Worm (Caenorhabditis elegans): ENCODE results near the gene psf-1.

The psf-1 gene

ce11 chrII:9974967-9975366 lies 6.5 kb downstream of the psf-1 start, which contains the start of gene aakg-5:
aakg-5 (minus strand) TSS chrII:9975125.
- no peak for TF ChIP-seq F10B5.3 (tag; optimal IDR thresholded peaks at IDR 0.05)
- TF ChIP-seq ceh-28 (tag; optimal IDR thresholded peaks at IDR 0.05) = no peak
- no peak for TF ChIP-seq ceh-82 (tag; optimal IDR thresholded peaks at IDR 0.05)
- TF ChIP-seq mdl-1 (tag; optimal IDR thresholded peaks at IDR 0.05) = peak; percentile 5 to 79
- 0 out of 2 replicates have a peak, but pooled peaks have one; percentile 28 for TF ChIP-seq nhr-41 (GFP tag; IDR thresholded peaks at IDR 0.05)
- no peak for TF ChIP-seq fkh-10 (GFP tag; optimal IDR thresholded peaks at IDR 0.05)
- TF ChIP-seq sdz-12 (GFP tag; optimal IDR thresholded peaks at IDR 0.05) = no peak
- peak; percentile 22 to 63 for TF ChIP-seq daf-16 (GFP tag; optimal IDR thresholded peaks at IDR 0.05)
- TF ChIP-seq daf-16 (tag; optimal IDR thresholded peaks at IDR 0.05) = peak; percentile 87
- TF ChIP-seq php-3 (GFP tag; IDR thresholded peaks at IDR 0.05) = peak; percentile 84
- peak; percentile 29 for TF ChIP-seq nhr-77 (tag; optimal IDR thresholded peaks at IDR 0.05)
- no peak for TF ChIP-seq madf-9 (GFP tag; conservative IDR thresholded peaks at IDR 0.05)
- TF ChIP-seq ceh-32 (tag; optimal IDR thresholded peaks at IDR 0.05; ENCODE audit: poor library complexity) = no peak
- TF ChIP-seq duxl-1 (tag; optimal IDR thresholded peaks at IDR 0.05; ENCODE audit: poor library complexity) = no peak
- no peak for TF ChIP-seq ceh-62 (tag; optimal IDR thresholded peaks at IDR 0.05)
- TF ChIP-seq Y5F2A.4 (GFP tag; optimal IDR thresholded peaks at IDR 0.05) = no peak
- TF ChIP-seq mes-2 (tag; optimal IDR thresholded peaks at IDR 0.05; ENCODE audit: poor library complexity, severe bottlenecking) = peak; percentile 77
- TF ChIP-seq nhr-28 (tag; optimal IDR thresholded peaks at IDR 0.05) = peak; percentile 86
- TF ChIP-seq nhr-6 (tag; optimal IDR thresholded peaks at IDR 0.05) = peak; percentile 80
- peak; percentile 73 for TF ChIP-seq mep-1 (tag; optimal IDR thresholded peaks at IDR 0.05)
- TF ChIP-seq mxl-3 (GFP tag; optimal IDR thresholded peaks at IDR 0.05) = peak; percentile 55
- no peak for TF ChIP-seq zip-2 (tag; optimal IDR thresholded peaks at IDR 0.05)
- no peak for TF ChIP-seq tag-97 (GFP tag; IDR thresholded peaks at IDR 0.05)
- peak; percentile 70 for TF ChIP-seq rbr-2 (tag; optimal IDR thresholded peaks at IDR 0.05)
- no peak for TF ChIP-seq nhr-42 (GFP tag; IDR thresholded peaks at IDR 0.05)
- TF ChIP-seq Y105C5A.15 (GFP tag; IDR thresholded peaks at IDR 0.05) = no peak
- TF ChIP-seq zag-1 (tag; optimal IDR thresholded peaks at IDR 0.05) = no peak
- no peak for TF ChIP-seq mdt-29 (GFP tag; IDR thresholded peaks at IDR 0.05)
- peak; percentile 80 for TF ChIP-seq hmg-1.1 (GFP tag; IDR thresholded peaks at IDR 0.05)
- TF ChIP-seq dpl-1 (GFP tag; optimal IDR thresholded peaks at IDR 0.05) = peak; percentile 63
- TF ChIP-seq R02D3.7 (tag; optimal IDR thresholded peaks at IDR 0.05) = no peak
- TF ChIP-seq lin-38 (GFP tag; IDR thresholded peaks at IDR 0.05) = no peak
- TF ChIP-seq nhr-10 (tag; optimal IDR thresholded peaks at IDR 0.05) = peak; percentile 34
- TF ChIP-seq skn-1 (tag; optimal IDR thresholded peaks at IDR 0.05) = no peak
- TF ChIP-seq zip-11 (GFP tag; IDR thresholded peaks at IDR 0.05) = no peak
- peak; percentile 19 for TF ChIP-seq spr-1 (tag; optimal IDR thresholded peaks at IDR 0.05)
- no peak for TF ChIP-seq gei-8 (GFP tag; optimal IDR thresholded peaks at IDR 0.05)
- TF ChIP-seq F49E8.2 (tag; optimal IDR thresholded peaks at IDR 0.05; ENCODE audit: borderline replicate concordance) = no peak
- TF ChIP-seq D1046.2 (GFP tag; IDR thresholded peaks at IDR 0.05) = no peak
- 0 out of 2 replicates have a peak, but pooled peaks have one; percentile 24 for TF ChIP-seq arid-1 (GFP tag; conservative IDR thresholded peaks at IDR 0.05)
- TF ChIP-seq ceh-20 (GFP tag; IDR thresholded peaks at IDR 0.05) = peak; percentile 48; the same call in 1 of the 2 replicates
- no peak for TF ChIP-seq attf-4 (tag; optimal IDR thresholded peaks at IDR 0.05)
- 0 out of 2 replicates have a peak, but pooled peaks have one; percentile 41 for TF ChIP-seq Y75B8A.6 (GFP tag; IDR thresholded peaks at IDR 0.05)
- peak; percentile 76 for TF ChIP-seq pha-4 (GFP tag; IDR thresholded peaks at IDR 0.05)
- peak; percentile 80 for TF ChIP-seq pha-4 (tag; optimal IDR thresholded peaks at IDR 0.05)
- TF ChIP-seq cey-2 (tag; optimal IDR thresholded peaks at IDR 0.05; ENCODE audit: borderline replicate concordance, insufficient read depth) = no peak
- no peak for TF ChIP-seq saeg-2 (GFP tag; IDR thresholded peaks at IDR 0.05)
- TF ChIP-seq F37D6.2 (tag; optimal IDR thresholded peaks at IDR 0.05) = no peak
- no peak for TF ChIP-seq ZK337.2 (GFP tag; IDR thresholded peaks at IDR 0.05)
- peak in 1 of 2 experiments; percentile 93 for TF ChIP-seq unc-62 (GFP tag; optimal IDR thresholded peaks at IDR 0.05 in 1 of 2)
- TF ChIP-seq unc-62 (tag; optimal IDR thresholded peaks at IDR 0.05) = no peak
- TF ChIP-seq T26A8.4 (GFP tag; IDR thresholded peaks at IDR 0.05) = peak; percentile 55

Data from whole organism, L4 larva.